Fruit fly (Drosophila melanogaster): Measurements from ENCODE around the gene CG2162.

The CG2162 gene

DNA sequence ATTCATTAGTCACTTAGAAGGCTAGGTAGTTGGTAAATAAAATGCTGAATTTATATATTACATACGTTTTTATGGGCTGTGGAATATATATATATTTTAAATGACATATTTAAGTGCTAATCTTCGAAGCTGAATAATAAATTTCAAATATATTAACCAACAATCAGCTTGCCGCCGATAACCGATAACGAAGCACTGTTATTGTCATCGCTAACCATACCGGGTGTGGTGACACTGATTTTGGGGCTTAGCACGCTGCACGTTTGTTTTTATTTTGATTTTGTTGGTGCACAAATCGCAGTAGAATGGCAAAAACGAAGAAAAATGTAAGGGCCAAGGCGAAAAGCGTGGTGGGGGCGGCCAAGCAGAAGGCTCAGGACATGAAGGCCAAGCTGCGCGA lies 19.9 kb downstream of the CG2162 start, which contains the start of gene CG16753 (continued):
- TF ChIP-seq oc (tag; optimal IDR thresholded peaks at IDR 0.05): peak; percentile 87
- no peak for TF ChIP-seq luna (GFP tag; optimal IDR thresholded peaks at IDR 0.05)
- TF ChIP-seq sens-2 (GFP tag; IDR thresholded peaks at IDR 0.05): no peak
- TF ChIP-seq amos (GFP tag; IDR thresholded peaks at IDR 0.05; ENCODE audit: partially characterized antibody): peak; percentile 9; the same call in 1 of the 2 replicates
- peak; percentile 12 for TF ChIP-seq CG9797 (GFP tag; optimal IDR thresholded peaks at IDR 0.05)

DNA sequence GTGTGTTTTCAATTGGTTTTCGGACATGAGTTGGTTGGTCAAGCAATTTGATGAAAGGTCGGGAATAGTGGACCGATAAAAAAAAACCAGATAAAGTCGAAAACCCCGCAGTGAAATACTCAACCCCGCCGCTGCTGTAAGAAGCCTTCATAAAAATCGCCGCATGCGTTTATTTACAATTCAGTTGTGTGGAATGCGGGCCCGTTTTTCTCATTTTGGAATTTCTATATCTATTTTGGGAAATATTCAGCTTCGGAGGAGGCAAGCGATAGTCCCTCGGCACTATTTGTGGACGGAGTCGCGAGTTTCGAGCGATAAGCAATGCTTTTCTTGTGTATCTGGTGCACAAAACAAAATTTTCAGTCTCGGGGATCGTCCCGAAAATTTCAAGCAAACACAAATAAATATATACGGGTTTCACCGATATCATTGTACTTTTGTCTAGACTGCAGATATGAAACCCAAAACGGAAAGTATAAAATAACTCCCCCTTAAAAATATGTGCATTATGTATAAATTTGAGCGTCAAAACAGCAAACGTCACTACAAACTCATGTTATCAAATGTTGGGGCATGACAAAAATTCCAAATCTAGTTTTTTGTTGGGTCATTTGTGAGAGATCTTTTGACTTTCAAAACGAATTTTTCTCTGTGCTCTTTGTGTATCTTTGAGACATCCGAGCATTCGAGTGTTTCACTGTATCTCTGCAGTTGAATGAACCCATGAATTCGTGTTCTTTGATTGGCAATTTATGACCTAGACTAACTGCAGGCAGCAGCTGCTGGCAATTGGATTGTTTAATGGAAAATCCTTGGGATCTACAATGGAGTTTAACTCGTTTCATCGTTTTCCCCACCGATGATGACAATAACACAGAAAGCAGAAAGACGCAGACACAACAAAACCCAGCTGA lies 24.2 kb downstream of the CG2162 start:
- TF ChIP-seq sim (GFP tag; IDR thresholded peaks at IDR 0.05) (no peak), CG11247 (GFP tag; IDR thresholded peaks at IDR 0.05) (no peak), CG13624 (GFP tag; optimal IDR thresholded peaks at IDR 0.05) (no peak), lmd (GFP tag; IDR thresholded peaks at IDR 0.05) (no peak), CG17829 (tag; optimal IDR thresholded peaks at IDR 0.05) (peak; percentile 45), CG43689 (GFP tag; IDR thresholded peaks at IDR 0.05) (no peak), Dp (GFP tag; optimal IDR thresholded peaks at IDR 0.05) (no peak), kni (GFP tag; optimal IDR thresholded peaks at IDR 0.05) (peak; percentile 27), CG32767 (GFP tag; IDR thresholded peaks at IDR 0.05) (peak; percentile 84), CG15696 (tag; optimal IDR thresholded peaks at IDR 0.05) (peak; percentile 47), CG1024 (GFP tag; IDR thresholded peaks at IDR 0.05) (no peak), CG30431 (GFP tag; optimal IDR thresholded peaks at IDR 0.05) (no peak), Lpt (GFP tag; optimal IDR thresholded peaks at IDR 0.05) (no peak), CG7786 (GFP tag; optimal IDR thresholded peaks at IDR 0.05) (no peak), D (optimal IDR thresholded peaks at IDR 0.05) (no peak), D (GFP tag; optimal IDR thresholded peaks at IDR 0.05) (peak; percentile 42), ind (GFP tag; optimal IDR thresholded peaks at IDR 0.05) (peak; percentile 10), exex (tag; optimal IDR thresholded peaks at IDR 0.05) (peak; percentile 21), trem (tag; optimal IDR thresholded peaks at IDR 0.05) (peak; percentile 19), CG10209 (GFP tag; optimal IDR thresholded peaks at IDR 0.05) (peak; percentile 18), CG15479 (GFP tag; optimal IDR thresholded peaks at IDR 0.05) (peak; percentile 94), salm (tag; optimal IDR thresholded peaks at IDR 0.05) (no peak), H2.0 (GFP tag; IDR thresholded peaks at IDR 0.05) (no peak), CG1529 (GFP tag; optimal IDR thresholded peaks at IDR 0.05) (peak; percentile 46), phol (tag; optimal IDR thresholded peaks at IDR 0.05) (peak; percentile 53), CG17361 (GFP tag; IDR thresholded peaks at IDR 0.05) (peak; percentile 70; the same call in 2 of the 3 replicates), CG12744 (GFP tag; optimal IDR thresholded peaks at IDR 0.05) (no peak), schlank (tag; optimal IDR thresholded peaks at IDR 0.05) (no peak), CG10543 (GFP tag; optimal IDR thresholded peaks at IDR 0.05) (peak; percentile 20), oc (tag; optimal IDR thresholded peaks at IDR 0.05) (no peak), bcd (GFP tag; optimal IDR thresholded peaks at IDR 0.05) (no peak), B-H2 (GFP tag; optimal IDR thresholded peaks at IDR 0.05) (no peak), CG9727 (GFP tag; optimal IDR thresholded peaks at IDR 0.05) (peak; percentile 24), sens (GFP tag) (peak; percentile 87), CG8478 (optimal IDR thresholded peaks at IDR 0.05) (no peak), CG31441 (GFP tag; IDR thresholded peaks at IDR 0.05) (peak; percentile 41; the same call in 1 of the 2 replicates), ac (GFP tag; optimal IDR thresholded peaks at IDR 0.05) (no peak), CG14050 (GFP tag; IDR thresholded peaks at IDR 0.05) (no peak), HHEX (GFP tag; optimal IDR thresholded peaks at IDR 0.05) (no peak), CG12659 (GFP tag; optimal IDR thresholded peaks at IDR 0.05) (peak; percentile 22), zf30C (GFP tag; optimal IDR thresholded peaks at IDR 0.05) (peak; percentile 87), CG17328 (GFP tag; IDR thresholded peaks at IDR 0.05) (no peak), CG4424 (GFP tag; optimal IDR thresholded peaks at IDR 0.05) (peak; percentile 16), Blimp-1 (GFP tag; optimal IDR thresholded peaks at IDR 0.05) (peak; percentile 37)
